Worm (Caenorhabditis elegans): ENCODE measurements around the gene pbo-6.

pbo-6 gene

DNA sequence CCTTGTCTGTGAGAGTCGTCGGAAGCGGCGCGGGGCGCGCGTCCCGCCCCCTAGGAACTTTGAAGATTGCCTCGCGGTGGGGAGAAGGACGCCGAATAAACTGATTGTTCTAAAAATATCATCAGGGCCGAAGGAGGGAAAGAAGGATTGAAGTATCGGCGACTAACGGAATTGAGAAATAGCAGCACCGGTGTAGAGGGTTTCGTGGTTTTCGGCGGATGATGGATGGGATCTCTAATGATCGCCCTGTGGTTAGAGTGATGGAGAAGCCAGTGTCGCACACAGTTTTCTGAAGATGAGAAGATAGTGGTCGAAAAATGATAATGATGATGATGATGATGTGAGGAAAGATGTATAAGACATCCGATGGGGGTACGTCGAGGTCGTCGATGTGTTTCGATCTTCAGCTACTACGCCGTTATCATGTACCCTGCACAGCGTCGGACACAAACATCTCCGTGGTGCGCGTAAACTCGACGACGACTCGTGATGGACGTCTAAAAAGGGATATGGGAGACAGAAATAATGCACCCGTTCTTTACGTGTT lies 7.2 kb upstream of the pbo-6 start, which contains the start of gene osm-11:
Gene osm-11, minus strand, starts transcription at position 51 of the 547 bp plus-strand sequence.
- TF ChIP-seq unc-130 (tag; optimal IDR thresholded peaks at IDR 0.05) (peak; percentile 56), nhr-85 (tag) (peak; percentile 98), blmp-1 (tag; optimal IDR thresholded peaks at IDR 0.05) (peak; percentile 84), lin-13 (GFP tag; optimal IDR thresholded peaks at IDR 0.05) (no peak), nhr-71 (tag; optimal IDR thresholded peaks at IDR 0.05) (peak; percentile 80), rnt-1 (tag; optimal IDR thresholded peaks at IDR 0.05) (no peak), nhr-90 (tag; optimal IDR thresholded peaks at IDR 0.05; ENCODE audit: poor library complexity) (peak; percentile 62), lsy-2 (tag; optimal IDR thresholded peaks at IDR 0.05) (peak in 1 of 2 experiments; percentile 1), nhr-20 (tag; optimal IDR thresholded peaks at IDR 0.05) (peak; percentile 69), mdl-1 (tag; optimal IDR thresholded peaks at IDR 0.05) (peak in 1 of 2 experiments; percentile 4), nhr-19 (GFP tag; conservative IDR thresholded peaks at IDR 0.05) (peak; percentile 49), elt-3 (tag; optimal IDR thresholded peaks at IDR 0.05) (peak in 5 of 6 experiments; percentile 21 to 65 (median 42)), grh-1 (GFP tag; IDR thresholded peaks at IDR 0.05) (peak; percentile 46), lin-14 (GFP tag; optimal IDR thresholded peaks at IDR 0.05) (peak; percentile 50), skn-1 (tag; optimal IDR thresholded peaks at IDR 0.05) (peak; percentile 13), lin-39 (tag; optimal IDR thresholded peaks at IDR 0.05) (no peak), nhr-47 (tag; optimal IDR thresholded peaks at IDR 0.05) (no peak), unc-98 (GFP tag; IDR thresholded peaks at IDR 0.05) (no peak), ztf-4 (tag; optimal IDR thresholded peaks at IDR 0.05) (no peak), dpl-1 (GFP tag; optimal IDR thresholded peaks at IDR 0.05) (peak in 1 of 3 experiments; percentile 1), snu-23 (GFP tag; optimal IDR thresholded peaks at IDR 0.05) (peak; percentile 52), tbx-2 (tag; optimal IDR thresholded peaks at IDR 0.05) (peak; percentile 63), aly-2 (tag; optimal IDR thresholded peaks at IDR 0.05) (no peak), egl-27 (tag; optimal IDR thresholded peaks at IDR 0.05) (peak in 1 of 2 experiments; percentile 20), lin-35 (GFP tag; optimal IDR thresholded peaks at IDR 0.05) (peak in 1 of 2 experiments; percentile 31), ztf-11 (tag; optimal IDR thresholded peaks at IDR 0.05) (no peak)

DNA sequence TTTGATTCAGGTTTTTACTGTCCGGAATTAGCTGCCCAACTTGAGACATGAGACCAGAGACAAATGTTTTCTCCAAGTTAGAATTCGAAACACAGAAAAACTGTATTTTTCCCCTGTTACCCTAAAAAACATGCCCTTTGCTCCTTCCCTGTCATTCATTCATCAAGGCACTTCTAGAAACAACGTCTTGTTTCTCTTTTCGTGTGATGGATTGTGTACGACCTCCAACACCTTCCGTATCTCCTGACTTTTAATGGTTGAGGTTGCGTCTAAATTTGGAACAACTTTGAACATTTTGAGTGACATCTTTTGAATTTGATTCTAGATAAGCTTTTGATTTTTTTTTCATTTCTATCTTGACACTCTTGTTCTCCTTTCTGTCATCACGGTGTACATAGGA lies 6.2 kb upstream of the pbo-6 start:
- no peak for TF ChIP-seq fkh-4 (tag; optimal IDR thresholded peaks at IDR 0.05; ENCODE audit: borderline replicate concordance)
- TF ChIP-seq nhr-85 (tag) = peak; percentile 89
- no peak for TF ChIP-seq ceh-82 (tag; optimal IDR thresholded peaks at IDR 0.05)
- no peak for TF ChIP-seq unc-30 (tag; optimal IDR thresholded peaks at IDR 0.05)
- no peak for TF ChIP-seq F16B12.6 (tag; optimal IDR thresholded peaks at IDR 0.05)
- no peak for TF ChIP-seq zip-4 (GFP tag; optimal IDR thresholded peaks at IDR 0.05)
- TF ChIP-seq nhr-20 (tag; optimal IDR thresholded peaks at IDR 0.05) = peak; percentile 42
- TF ChIP-seq xbp-1 (tag; optimal IDR thresholded peaks at IDR 0.05) = no peak
- TF ChIP-seq ets-5 (GFP tag; IDR thresholded peaks at IDR 0.05) = no peak
- peak; percentile 49 for TF ChIP-seq nhr-71 (tag; optimal IDR thresholded peaks at IDR 0.05)
- TF ChIP-seq aha-1 (tag; optimal IDR thresholded peaks at IDR 0.05) = no peak
- TF ChIP-seq sup-37 (GFP tag; optimal IDR thresholded peaks at IDR 0.05) = no peak
- no peak for TF ChIP-seq hlh-17 (GFP tag; optimal IDR thresholded peaks at IDR 0.05; ENCODE audit: borderline replicate concordance)
- TF ChIP-seq nhr-90 (tag; optimal IDR thresholded peaks at IDR 0.05; ENCODE audit: poor library complexity) = no peak
- TF ChIP-seq lin-39 (tag; optimal IDR thresholded peaks at IDR 0.05) = no peak
- peak; percentile 62 for TF ChIP-seq lin-14 (GFP tag; optimal IDR thresholded peaks at IDR 0.05)
- TF ChIP-seq elt-3 (tag; optimal IDR thresholded peaks at IDR 0.05) = peak in 2 of 6 experiments; percentile 17 to 32
- TF ChIP-seq alr-1 (tag; optimal IDR thresholded peaks at IDR 0.05; ENCODE audit: borderline replicate concordance) = no peak
- no peak for TF ChIP-seq efl-3 (GFP tag; optimal IDR thresholded peaks at IDR 0.05)
- no peak for TF ChIP-seq blmp-1 (tag; optimal IDR thresholded peaks at IDR 0.05)
- TF ChIP-seq sox-4 (tag; optimal IDR thresholded peaks at IDR 0.05) = no peak
- no peak for TF ChIP-seq C04F5.9 (tag; optimal IDR thresholded peaks at IDR 0.05)
- no peak for TF ChIP-seq zag-1 (tag; optimal IDR thresholded peaks at IDR 0.05)
- TF ChIP-seq ztf-11 (tag; optimal IDR thresholded peaks at IDR 0.05) = no peak
- no peak for TF ChIP-seq mef-2 (tag; optimal IDR thresholded peaks at IDR 0.05)
- no peak for TF ChIP-seq lin-15B (tag; optimal IDR thresholded peaks at IDR 0.05)
- no peak for TF ChIP-seq ceh-88 (GFP tag; IDR thresholded peaks at IDR 0.05)
- peak in 1 of 2 experiments; percentile 9 for TF ChIP-seq lin-35 (GFP tag; optimal IDR thresholded peaks at IDR 0.05)
- TF ChIP-seq snu-23 (GFP tag; optimal IDR thresholded peaks at IDR 0.05) = peak; percentile 40
- no peak for TF ChIP-seq unc-86 (tag; optimal IDR thresholded peaks at IDR 0.05)

All from whole organism, L1 larva.